Worm (Caenorhabditis elegans) whole organism, midembryonic: ENCODE data around the gene clc-32.

ENCODE experiments used
- flt-1 ChIP-seq: fragments of 200-800 bp; sonication (Bioruptor generic); IDR thresholded peaks from 2 replicates; pipeline ENCODE4 v1.3.6; 2022; ENCODE audit warnings: missing genetic modification characterization, missing compliant biosample characterization
- klf-2 ChIP-seq: fragments of 200-800 bp; sonication (Bioruptor generic); conservative IDR thresholded peaks from 2 replicates; pipeline ENCODE4 v1.3.6; 2022; ENCODE audit warnings: missing genetic modification reagents, missing genetic modification characterization, missing compliant biosample characterization
- med-1 ChIP-seq: sonication (generic microtip); optimal IDR thresholded peaks from 2 replicates; lab custom pipeline; 2017; ENCODE audit warnings: missing genetic modification characterization, mild to moderate bottlenecking, missing compliant biosample characterization, antibody characterized with exemption, missing genetic modification reagents; ENCODE audit not compliant: insufficient read depth
- ref-1 ChIP-seq: fragments of 200-800 bp; sonication (Bioruptor generic); conservative IDR thresholded peaks from 2 replicates; pipeline ENCODE4 v1.3.6; 2022; ENCODE audit warnings: missing genetic modification reagents, missing genetic modification characterization, missing compliant biosample characterization
- tab-1 ChIP-seq: fragments of 200-800 bp; sonication (Bioruptor generic); IDR thresholded peaks from 2 replicates; pipeline ENCODE4 v1.3.6; 2022; ENCODE audit warnings: missing genetic modification characterization, missing compliant biosample characterization
- ztf-23 ChIP-seq: fragments of 200-800 bp; sonication (Bioruptor generic); IDR thresholded peaks from 2 replicates; pipeline ENCODE4 v1.3.6; 2022; ENCODE audit warnings: missing genetic modification reagents, missing genetic modification characterization, missing compliant biosample characterization

DNA sequence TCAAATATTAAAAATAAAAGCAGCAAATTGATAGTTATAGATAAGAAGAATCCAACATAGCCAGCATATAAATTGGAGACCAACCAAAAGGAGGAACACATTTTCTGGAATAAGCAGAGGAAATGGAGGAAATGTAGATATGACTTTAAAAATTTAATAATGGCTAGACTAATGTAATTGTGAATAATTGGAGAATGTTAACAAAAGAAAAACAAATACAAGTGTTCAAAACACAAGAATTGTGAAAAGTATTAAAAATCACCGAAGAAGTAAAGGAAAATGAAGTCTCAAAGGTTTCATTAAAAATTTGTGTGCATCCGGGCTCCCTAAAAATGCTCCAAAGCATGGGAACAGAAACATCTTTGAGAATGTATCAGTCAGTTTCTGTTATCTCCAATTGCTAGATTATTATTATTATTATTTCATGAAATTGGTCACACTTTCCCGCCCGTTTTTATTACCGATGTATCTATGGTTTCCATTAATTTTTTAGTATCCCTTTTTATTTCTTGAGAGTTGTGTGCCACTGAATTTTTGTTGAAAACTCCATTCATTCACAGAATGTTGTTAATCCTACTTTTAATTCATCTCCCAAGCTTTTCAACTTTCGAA, 21.3 kb upstream of the clc-32 start, which contains the start of the genes str-109 and F10A3.11:
- TF ChIP-seq flt-1 (GFP tag; lab: Robert Waterston, UW) (no peak), klf-2 (GFP tag; lab: Robert Waterston, UW) (no peak), tab-1 (no peak), ztf-23 (no peak), ref-1 (GFP tag; lab: Robert Waterston, UW) (no peak), med-1 (GFP tag; lab: Kevin White, UChicago) (no peak)
